Fruit fly (Drosophila melanogaster) whole organism, prepupa: ENCODE results near the gene CG17221.

Experiments used
- CG10669 ChIP-seq: fragments of 200-800 bp; sonication (Bioruptor generic); optimal IDR thresholded peaks from 3 replicates; lab custom pipeline; 2018; ENCODE audit warnings: missing biosample characterization, mild to moderate bottlenecking, missing genetic modification characterization, moderate library complexity
- CG11294 ChIP-seq: fragments of 200-800 bp; sonication (Bioruptor generic); IDR thresholded peaks from 2 replicates; pipeline ENCODE4 v1.3.6; 2022; ENCODE audit warnings: missing biosample characterization, missing genetic modification characterization
- CG11902 ChIP-seq: fragments of 200-800 bp; sonication (Bioruptor generic); optimal IDR thresholded peaks from 3 replicates; lab custom pipeline; 2016; ENCODE audit warnings: missing biosample characterization, missing genetic modification characterization
- CG15336 ChIP-seq: fragments of 200-800 bp; sonication (Bioruptor generic); IDR thresholded peaks from 2 replicates; pipeline ENCODE4 v1.3.6; 2022; ENCODE audit warnings: missing biosample characterization, missing genetic modification characterization
- CG1621 ChIP-seq: fragments of 200-800 bp; sonication (Bioruptor generic); optimal IDR thresholded peaks from 3 replicates; lab custom pipeline; 2018; ENCODE audit warnings: missing biosample characterization, mild to moderate bottlenecking, missing genetic modification characterization
- CG16779 ChIP-seq: fragments of 200-800 bp; sonication (Bioruptor generic); optimal IDR thresholded peaks from 3 replicates; lab custom pipeline; 2017; ENCODE audit warnings: missing biosample characterization, mild to moderate bottlenecking, missing genetic modification characterization
- CG3032 ChIP-seq: fragments of 200-800 bp; optimal IDR thresholded peaks from 2 replicates; lab custom pipeline; 2019; ENCODE audit warnings: missing biosample characterization, mild to moderate bottlenecking, missing genetic modification characterization, moderate library complexity
- CG31627 ChIP-seq: fragments of 200-800 bp; sonication (Bioruptor generic); optimal IDR thresholded peaks from 3 replicates; lab custom pipeline; 2016; ENCODE audit warnings: missing biosample characterization, missing genetic modification characterization
- CG32006 ChIP-seq: fragments of 200-800 bp; sonication (Bioruptor generic); optimal IDR thresholded peaks from 3 replicates; lab custom pipeline; 2017; ENCODE audit warnings: missing biosample characterization, mild to moderate bottlenecking, missing genetic modification characterization
- CG34406 ChIP-seq: fragments of 200-800 bp; sonication (Bioruptor generic); optimal IDR thresholded peaks from 3 replicates; lab custom pipeline; 2016; ENCODE audit warnings: missing biosample characterization, missing genetic modification characterization
- CG3919 ChIP-seq: fragments of 200-800 bp; sonication (Bioruptor generic); optimal IDR thresholded peaks from 3 replicates; lab custom pipeline; 2016; ENCODE audit warnings: missing biosample characterization, missing genetic modification characterization
- CG4318 ChIP-seq: fragments of 200-800 bp; sonication (Bioruptor generic); optimal IDR thresholded peaks from 3 replicates; lab custom pipeline; 2017; ENCODE audit warnings: missing biosample characterization, mild to moderate bottlenecking, missing genetic modification characterization
- CG6163 ChIP-seq: fragments of 200-800 bp; sonication (Bioruptor generic); IDR thresholded peaks from 3 replicates; pipeline ENCODE4 v1.3.6; 2022; ENCODE audit warnings: missing biosample characterization, missing genetic modification characterization
- CG6792 ChIP-seq: fragments of 200-800 bp; sonication (Bioruptor generic); optimal IDR thresholded peaks from 3 replicates; lab custom pipeline; 2016; ENCODE audit warnings: missing biosample characterization, missing genetic modification characterization
- CG6808 ChIP-seq: fragments of 200-800 bp; sonication (Bioruptor generic); optimal IDR thresholded peaks from 3 replicates; lab custom pipeline; 2017; ENCODE audit warnings: missing biosample characterization, missing genetic modification characterization, mild to moderate bottlenecking, moderate library complexity, missing genetic modification reagents
- CG6854 ChIP-seq: fragments of 200-800 bp; sonication (Bioruptor generic); optimal IDR thresholded peaks from 2 replicates; lab custom pipeline; 2017; ENCODE audit warnings: missing biosample characterization, mild to moderate bottlenecking, missing genetic modification characterization
- CG7368 ChIP-seq: fragments of 200-800 bp; sonication (Bioruptor generic); optimal IDR thresholded peaks from 3 replicates; lab custom pipeline; 2016; ENCODE audit warnings: missing biosample characterization, missing genetic modification characterization
- CG8119 ChIP-seq: fragments of 200-800 bp; sonication (Bioruptor generic); IDR thresholded peaks from 3 replicates; pipeline ENCODE4 v1.3.6; 2022; ENCODE audit warnings: missing biosample characterization, missing genetic modification characterization
- CG8319 ChIP-seq: fragments of 200-800 bp; sonication (Bioruptor generic); optimal IDR thresholded peaks from 3 replicates; lab custom pipeline; 2016; ENCODE audit warnings: missing biosample characterization, missing genetic modification characterization
- CG9139 ChIP-seq: fragments of 200-800 bp; sonication (Bioruptor generic); optimal IDR thresholded peaks from 3 replicates; lab custom pipeline; 2017; ENCODE audit warnings: missing biosample characterization, mild to moderate bottlenecking, missing genetic modification characterization
- Eip75B ChIP-seq: fragments of 200-800 bp; sonication (Bioruptor generic); optimal IDR thresholded peaks from 3 replicates; lab custom pipeline; 2016; ENCODE audit warnings: missing biosample characterization, missing genetic modification characterization
- Eip78C ChIP-seq: fragments of 200-800 bp; sonication (Bioruptor generic); peaks from one replicate; lab custom pipeline; 2016; ENCODE audit warnings: missing biosample characterization, missing genetic modification characterization
- Ets96B ChIP-seq: fragments of 200-800 bp; optimal IDR thresholded peaks from 2 replicates; lab custom pipeline; 2019; ENCODE audit warnings: missing biosample characterization, mild to moderate bottlenecking, missing genetic modification characterization, moderate library complexity
- Gug ChIP-seq: fragments of 200-800 bp; sonication (Bioruptor generic); IDR thresholded peaks from 2 replicates; pipeline ENCODE4 v1.3.6; 2022; ENCODE audit warnings: missing biosample characterization, missing genetic modification characterization
- Hr38 ChIP-seq: sonication (Bioruptor generic); optimal IDR thresholded peaks from 2 replicates; lab custom pipeline; 2016; ENCODE audit warnings: missing biosample characterization, missing genetic modification characterization
- Hr4 ChIP-seq: fragments of 200-800 bp; sonication (Bioruptor generic); optimal IDR thresholded peaks from 3 replicates; lab custom pipeline; 2016; ENCODE audit warnings: missing biosample characterization, missing genetic modification characterization
- Lpt ChIP-seq: fragments of 200-800 bp; sonication (Bioruptor generic); optimal IDR thresholded peaks from 3 replicates; lab custom pipeline; 2016; ENCODE audit warnings: missing biosample characterization, missing genetic modification characterization
- Met ChIP-seq: fragments of 200-800 bp; sonication (Bioruptor generic); optimal IDR thresholded peaks from 3 replicates; lab custom pipeline; 2016; ENCODE audit warnings: missing biosample characterization, missing genetic modification characterization
- OdsH ChIP-seq: fragments of 200-800 bp; sonication (Bioruptor generic); optimal IDR thresholded peaks from 3 replicates; lab custom pipeline; 2016; ENCODE audit warnings: missing biosample characterization, missing genetic modification characterization
- Smox ChIP-seq: fragments of 200-800 bp; sonication (Bioruptor generic); optimal IDR thresholded peaks from 3 replicates; lab custom pipeline; 2016; ENCODE audit warnings: missing biosample characterization, missing genetic modification characterization
- Sox102F ChIP-seq: fragments of 200-800 bp; sonication (Bioruptor generic); optimal IDR thresholded peaks from 2 replicates; lab custom pipeline; 2016; ENCODE audit warnings: missing biosample characterization, mild to moderate bottlenecking, missing genetic modification characterization
- Sox14 ChIP-seq: fragments of 200-800 bp; sonication (Bioruptor generic); optimal IDR thresholded peaks from 3 replicates; lab custom pipeline; 2016; ENCODE audit warnings: missing biosample characterization, missing genetic modification characterization
- Sox15 ChIP-seq: fragments of 200-800 bp; sonication (Bioruptor generic); optimal IDR thresholded peaks from 3 replicates; lab custom pipeline; 2016; ENCODE audit warnings: missing biosample characterization, missing genetic modification characterization
- achi ChIP-seq: fragments of 200-800 bp; sonication (Bioruptor generic); optimal IDR thresholded peaks from 3 replicates; lab custom pipeline; 2016; ENCODE audit warnings: missing biosample characterization, missing genetic modification characterization
- acj6 ChIP-seq: fragments of 200-800 bp; sonication (Bioruptor generic); optimal IDR thresholded peaks from 3 replicates; lab custom pipeline; 2016; ENCODE audit warnings: missing biosample characterization, missing genetic modification characterization
- cyc ChIP-seq: fragments of 200-800 bp; sonication (Bioruptor generic); optimal IDR thresholded peaks from 3 replicates; lab custom pipeline; 2016; ENCODE audit warnings: missing biosample characterization, missing genetic modification characterization
- dac ChIP-seq: fragments of 200-800 bp; sonication (Bioruptor generic); optimal IDR thresholded peaks from 2 replicates; lab custom pipeline; 2017; ENCODE audit warnings: missing biosample characterization, mild to moderate bottlenecking, missing genetic modification characterization
- fd59A ChIP-seq: fragments of 200-800 bp; sonication (Bioruptor generic); optimal IDR thresholded peaks from 2 replicates; lab custom pipeline; 2017; ENCODE audit warnings: missing biosample characterization, mild to moderate bottlenecking, missing genetic modification characterization, missing genetic modification reagents
- fkh ChIP-seq: fragments of 200-800 bp; sonication (Bioruptor generic); optimal IDR thresholded peaks from 3 replicates; lab custom pipeline; 2017; ENCODE audit warnings: missing biosample characterization, mild to moderate bottlenecking, missing genetic modification characterization, moderate library complexity
- lz ChIP-seq: fragments of 200-800 bp; sonication (Bioruptor generic); optimal IDR thresholded peaks from 3 replicates; lab custom pipeline; 2016; ENCODE audit warnings: missing biosample characterization, missing genetic modification characterization
- net ChIP-seq: fragments of 200-800 bp; sonication (Bioruptor generic); optimal IDR thresholded peaks from 3 replicates; lab custom pipeline; 2016; ENCODE audit warnings: missing biosample characterization, missing genetic modification characterization
- pdm3 ChIP-seq: fragments of 200-800 bp; sonication (Bioruptor generic); optimal IDR thresholded peaks from 3 replicates; lab custom pipeline; 2016; ENCODE audit warnings: missing biosample characterization, missing genetic modification characterization
- salr ChIP-seq, 2 experiments: fragments of 200-800 bp; sonication (Bioruptor generic); optimal IDR thresholded peaks; 3 replicates each; lab custom pipeline; 2016 to 2018; ENCODE audit warnings: missing biosample characterization in 2 of 2, missing genetic modification characterization in 2 of 2, mild to moderate bottlenecking in 1 of 2
- spab ChIP-seq: fragments of 200-800 bp; sonication (Bioruptor generic); optimal IDR thresholded peaks from 2 replicates; lab custom pipeline; 2017; ENCODE audit warnings: missing biosample characterization, mild to moderate bottlenecking, missing genetic modification characterization, missing genetic modification reagents
- ss ChIP-seq, 2 experiments: fragments of 200-800 bp; sonication (Bioruptor generic); optimal IDR thresholded peaks; 2 replicates in 1 of 2; 3 replicates in 1 of 2; lab custom pipeline; 2017 to 2018; ENCODE audit warnings: mild to moderate bottlenecking in 2 of 2, missing biosample characterization in 2 of 2, missing genetic modification characterization in 2 of 2, moderate library complexity in 1 of 2
- svp ChIP-seq: fragments of 200-800 bp; sonication (Bioruptor generic); peaks from one replicate; lab custom pipeline; 2016; ENCODE audit warnings: missing biosample characterization, missing genetic modification characterization
- topi ChIP-seq: fragments of 200-800 bp; sonication (Bioruptor generic); optimal IDR thresholded peaks from 3 replicates; lab custom pipeline; 2016; ENCODE audit warnings: missing biosample characterization, missing genetic modification characterization
- vri ChIP-seq: fragments of 200-800 bp; sonication (Bioruptor generic); optimal IDR thresholded peaks from 3 replicates; lab custom pipeline; 2016; ENCODE audit warnings: missing biosample characterization, mild to moderate bottlenecking, missing genetic modification characterization

Gene CG17221

dm6 chr2L:3003399-3003798 lies 36.4 kb upstream of the CG17221 start (continued):
- TF ChIP-seq CG11902 (GFP tag; lab: Kevin White, UChicago) (no peak), CG6163 (GFP tag; lab: Robert Waterston, UW) (peak; percentile 80), Sox14 (peak; percentile 25), CG32006 (GFP tag; lab: Kevin White, UChicago) (peak; percentile 94), fd59A (no peak), CG11294 (GFP tag; lab: Robert Waterston, UW) (peak; percentile 52; the same call in 1 of the 2 replicates), dac (GFP tag; lab: Kevin White, UChicago) (peak; percentile 69), vri (no peak), pdm3 (GFP tag; lab: Kevin White, UChicago) (peak; percentile 47), svp (GFP tag; lab: Kevin White, UChicago) (no peak), CG9139 (GFP tag; lab: Kevin White, UChicago) (no peak), net (peak; percentile 28), CG4318 (GFP tag; lab: Kevin White, UChicago) (peak; percentile 86), CG10669 (no peak), CG6792 (GFP tag; lab: Kevin White, UChicago) (no peak), CG1621 (tag; lab: Kevin White, UChicago) (no peak), CG8319 (GFP tag; lab: Kevin White, UChicago) (no peak), topi (GFP tag; lab: Kevin White, UChicago) (no peak), CG16779 (tag; lab: Kevin White, UChicago) (no peak), CG15336 (GFP tag; lab: Robert Waterston, UW) (peak; percentile 93), fkh (peak; percentile 7), Eip78C (GFP tag; lab: Kevin White, UChicago) (peak; percentile 86), cyc (no peak), CG31627 (GFP tag; lab: Kevin White, UChicago) (no peak), CG6854 (GFP tag; lab: Kevin White, UChicago) (no peak), Ets96B (tag; lab: Kevin White, UChicago) (no peak), salr (GFP tag; optimal IDR thresholded peaks at IDR 0.05; lab: Kevin White, UChicago) (peak in 1 of 2 experiments; percentile 60), spab (no peak), Hr4 (GFP tag; lab: Kevin White, UChicago) (peak; percentile 93), OdsH (GFP tag; lab: Kevin White, UChicago) (peak; percentile 49), Eip75B (GFP tag; lab: Kevin White, UChicago) (peak; percentile 15), Sox102F (GFP tag; lab: Kevin White, UChicago) (no peak)

DNA sequence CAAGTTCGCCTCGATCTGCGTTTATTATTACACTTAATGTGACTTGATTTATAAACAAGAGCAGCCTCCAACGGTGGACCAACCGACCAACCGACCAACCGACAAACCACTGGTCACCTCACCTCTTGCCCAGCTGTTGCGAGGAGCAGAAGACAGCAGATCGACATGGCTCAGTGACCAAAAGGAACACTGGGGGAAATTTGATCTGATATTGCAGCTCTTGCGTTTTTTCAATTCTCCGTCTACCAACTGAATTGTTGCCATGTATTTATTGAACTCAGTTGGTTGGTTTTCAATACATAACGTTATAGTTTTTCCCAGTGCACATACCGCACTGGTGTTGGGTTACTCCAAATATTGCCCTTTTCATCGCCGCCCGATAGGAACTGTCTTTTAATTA lies 35.2 kb upstream of the CG17221 start:
- TF ChIP-seq Sox14: peak; percentile 19
- TF ChIP-seq fd59A: peak; percentile 37
- TF ChIP-seq CG8119 (GFP tag; lab: Robert Waterston, UW): no peak
- TF ChIP-seq acj6 (GFP tag; lab: Kevin White, UChicago): peak; percentile 40
- TF ChIP-seq CG34406 (GFP tag; lab: Kevin White, UChicago): peak; percentile 58
- no peak for TF ChIP-seq CG11294 (GFP tag; lab: Robert Waterston, UW)
- TF ChIP-seq CG9139 (GFP tag; lab: Kevin White, UChicago): peak; percentile 25
- peak; percentile 23 for TF ChIP-seq pdm3 (GFP tag; lab: Kevin White, UChicago)
- TF ChIP-seq Lpt: no peak
- TF ChIP-seq spab: peak; percentile 17
- peak; percentile 66 for TF ChIP-seq CG6163 (GFP tag; lab: Robert Waterston, UW)
- peak; percentile 63 for TF ChIP-seq Eip75B (GFP tag; lab: Kevin White, UChicago)
- peak; percentile 84 for TF ChIP-seq svp (GFP tag; lab: Kevin White, UChicago)
- TF ChIP-seq ss (GFP tag; optimal IDR thresholded peaks at IDR 0.05; lab: Kevin White, UChicago): peak; percentile 27 to 38
- TF ChIP-seq CG3032: peak; percentile 22
- TF ChIP-seq CG3919 (GFP tag; lab: Kevin White, UChicago): peak; percentile 65
- peak; percentile 15 for TF ChIP-seq CG1621 (tag; lab: Kevin White, UChicago)
- peak; percentile 49 for TF ChIP-seq cyc
- TF ChIP-seq CG7368 (GFP tag; lab: Kevin White, UChicago): peak; percentile 21
- TF ChIP-seq fkh: no peak
- no peak for TF ChIP-seq CG4318 (GFP tag; lab: Kevin White, UChicago)
- peak; percentile 3 for TF ChIP-seq CG32006 (GFP tag; lab: Kevin White, UChicago)
- peak; percentile 28 for TF ChIP-seq lz
- TF ChIP-seq CG6808 (GFP tag; lab: Kevin White, UChicago): peak; percentile 60
- peak; percentile 59 for TF ChIP-seq Met (GFP tag; lab: Kevin White, UChicago)
- TF ChIP-seq achi: peak; percentile 19
- peak; percentile 2 for TF ChIP-seq Sox15 (GFP tag; lab: Kevin White, UChicago)
- TF ChIP-seq CG10669: peak; percentile 22
- TF ChIP-seq Gug: no peak
- TF ChIP-seq Hr4 (GFP tag; lab: Kevin White, UChicago): no peak
- no peak for TF ChIP-seq Hr38
- TF ChIP-seq Sox102F (GFP tag; lab: Kevin White, UChicago): peak; percentile 51
- peak; percentile 55 for TF ChIP-seq Smox
- peak in 1 of 2 experiments; percentile 31 for TF ChIP-seq salr (GFP tag; optimal IDR thresholded peaks at IDR 0.05; lab: Kevin White, UChicago)
